Worm (Caenorhabditis elegans) whole organism, L4 larva: ENCODE results near the gene del-6.

Experiments
- F10B5.3 ChIP-seq: sonication (generic microtip); optimal IDR thresholded peaks from 2 replicates; lab custom pipeline; 2016; ENCODE audit warnings: mild to moderate bottlenecking, missing genetic modification characterization, missing compliant biosample characterization
- F26F4.8 ChIP-seq: fragments of 200-800 bp; sonication (Bioruptor generic); conservative IDR thresholded peaks from 2 replicates; pipeline ENCODE4 v1.3.6; 2022; ENCODE audit warnings: missing genetic modification characterization, missing compliant biosample characterization
- T26A8.4 ChIP-seq: fragments of 200-800 bp; sonication (Bioruptor generic); IDR thresholded peaks from 2 replicates; pipeline ENCODE4 v1.3.6; 2022; ENCODE audit warnings: missing genetic modification characterization, missing compliant biosample characterization
- Y105C5A.15 ChIP-seq: fragments of 200-800 bp; sonication (Bioruptor generic); IDR thresholded peaks from 2 replicates; pipeline ENCODE4 v1.3.6; 2022; ENCODE audit warnings: missing genetic modification characterization, missing compliant biosample characterization
- Y48G9A.11 ChIP-seq: fragments of 200-800 bp; sonication (Bioruptor generic); IDR thresholded peaks from 2 replicates; pipeline ENCODE4 v1.3.6; 2022; ENCODE audit warnings: missing genetic modification reagents, missing genetic modification characterization, missing compliant biosample characterization
- Y75B8A.6 ChIP-seq: fragments of 200-800 bp; sonication (Bioruptor generic); IDR thresholded peaks from 2 replicates; pipeline ENCODE4 v1.3.6; 2022; ENCODE audit warnings: missing genetic modification reagents, missing genetic modification characterization, missing compliant biosample characterization
- ZK337.2 ChIP-seq: fragments of 200-800 bp; sonication (Bioruptor generic); IDR thresholded peaks from 2 replicates; pipeline ENCODE4 v1.3.6; 2022; ENCODE audit warnings: missing genetic modification reagents, missing genetic modification characterization, missing compliant biosample characterization
- attf-4 ChIP-seq: sonication (generic microtip); optimal IDR thresholded peaks from 3 replicates; lab custom pipeline; 2017; ENCODE audit warnings: missing biosample characterization, missing genetic modification characterization
- ceh-20 ChIP-seq: fragments of 200-800 bp; sonication (Bioruptor generic); IDR thresholded peaks from 2 replicates; pipeline ENCODE4 v1.3.6; 2022; ENCODE audit warnings: missing genetic modification reagents, missing genetic modification characterization, missing compliant biosample characterization
- ceh-44 ChIP-seq: fragments of 200-800 bp; sonication (Bioruptor generic); IDR thresholded peaks from 2 replicates; pipeline ENCODE4 v1.3.6; 2022; ENCODE audit warnings: missing genetic modification reagents, missing genetic modification characterization, missing compliant biosample characterization
- ceh-62 ChIP-seq: sonication (generic microtip); optimal IDR thresholded peaks from 2 replicates; lab custom pipeline; 2017; ENCODE audit warnings: missing biosample characterization, missing genetic modification characterization
- ces-1 ChIP-seq: fragments of 150-350 bp; sonication (generic microtip); optimal IDR thresholded peaks from 4 replicates; lab custom pipeline; 2014; ENCODE audit warnings: missing biosample characterization, missing genetic modification reagents, missing genetic modification characterization
- cey-2 ChIP-seq: sonication (generic microtip); optimal IDR thresholded peaks from 3 replicates; lab custom pipeline; 2017; ENCODE audit warnings: missing genetic modification characterization, mild to moderate bottlenecking, missing compliant biosample characterization, antibody characterized with exemption, borderline replicate concordance; ENCODE audit not compliant: insufficient read depth
- daf-19 ChIP-seq: fragments of 200-800 bp; sonication (Bioruptor generic); conservative IDR thresholded peaks from 2 replicates; pipeline ENCODE4 v1.3.6; 2022; ENCODE audit warnings: missing genetic modification characterization, missing compliant biosample characterization
- daf-8 ChIP-seq: fragments of 200-800 bp; sonication (Bioruptor generic); IDR thresholded peaks from 2 replicates; pipeline ENCODE4 v1.3.6; 2022; ENCODE audit warnings: missing genetic modification characterization, missing compliant biosample characterization
- dmd-9 ChIP-seq: fragments of 200-800 bp; sonication (Bioruptor generic); IDR thresholded peaks from 2 replicates; pipeline ENCODE4 v1.3.6; 2022; ENCODE audit warnings: missing genetic modification reagents, missing genetic modification characterization, missing compliant biosample characterization
- dpl-1 ChIP-seq: fragments of 150-350 bp; optimal IDR thresholded peaks from 2 replicates; lab custom pipeline; 2014; ENCODE audit warnings: missing biosample characterization, missing genetic modification reagents, missing genetic modification characterization
- dve-1 ChIP-seq: sonication (generic microtip); optimal IDR thresholded peaks from 2 replicates; lab custom pipeline; 2017; ENCODE audit warnings: antibody characterized with exemption, mild to moderate bottlenecking, missing genetic modification characterization, missing compliant biosample characterization; ENCODE audit not compliant: insufficient read depth
- egl-43 ChIP-seq: fragments of 200-800 bp; sonication (Bioruptor generic); IDR thresholded peaks from 2 replicates; pipeline ENCODE4 v1.3.6; 2022; ENCODE audit warnings: missing genetic modification reagents, missing genetic modification characterization, missing compliant biosample characterization
- fos-1 ChIP-seq: fragments of 150-350 bp; optimal IDR thresholded peaks from 2 replicates; lab custom pipeline; 2014; ENCODE audit warnings: missing biosample characterization, missing genetic modification characterization
- gei-8 ChIP-seq: fragments of 200-800 bp; sonication (Bioruptor generic); optimal IDR thresholded peaks from 2 replicates; lab custom pipeline; 2018; ENCODE audit warnings: mild to moderate bottlenecking, missing genetic modification characterization, missing compliant biosample characterization
- hif-1 ChIP-seq, 2 experiments: sonication (generic microtip); optimal IDR thresholded peaks; 2 replicates each; lab custom pipeline; 2016 to 2017; ENCODE audit warnings: missing compliant biosample characterization in 2 of 2, missing genetic modification characterization in 2 of 2, missing genetic modification reagents in 2 of 2, missing genotype in 2 of 2, mild to moderate bottlenecking in 1 of 2
- hlh-11 ChIP-seq: fragments of 200-800 bp; sonication (Bioruptor generic); optimal IDR thresholded peaks from 2 replicates; lab custom pipeline; 2018; ENCODE audit warnings: mild to moderate bottlenecking, missing genetic modification characterization, missing compliant biosample characterization
- jun-1 ChIP-seq: fragments of 150-350 bp; optimal IDR thresholded peaks from 2 replicates; lab custom pipeline; 2014; ENCODE audit warnings: missing biosample characterization, missing genetic modification reagents, missing genetic modification characterization
- lin-1 ChIP-seq: fragments of 200-800 bp; sonication (Bioruptor generic); IDR thresholded peaks from 2 replicates; pipeline ENCODE4 v1.3.6; 2022; ENCODE audit warnings: missing genetic modification reagents, missing genetic modification characterization, missing compliant biosample characterization
- lin-15B ChIP-seq: fragments of 150-350 bp; sonication (generic microtip); optimal IDR thresholded peaks from 3 replicates; lab custom pipeline; 2014; ENCODE audit warnings: missing biosample characterization, missing genetic modification characterization
- lin-38 ChIP-seq: fragments of 200-800 bp; sonication (Bioruptor generic); IDR thresholded peaks from 2 replicates; pipeline ENCODE4 v1.3.6; 2022; ENCODE audit warnings: missing genetic modification reagents, missing genetic modification characterization, missing compliant biosample characterization
- lin-39 ChIP-seq: fragments of 150-350 bp; optimal IDR thresholded peaks from 2 replicates; lab custom pipeline; 2014; ENCODE audit warnings: missing biosample characterization, missing genetic modification reagents, missing genetic modification characterization
- lsy-2 ChIP-seq, 2 experiments: fragments of 150-350 bp in 1 of 2; sonication (generic microtip) in 1 of 2; optimal IDR thresholded peaks; 2 replicates each; lab custom pipeline; 2014 to 2017; ENCODE audit warnings: missing biosample characterization in 2 of 2, missing genetic modification characterization in 2 of 2
- madf-9 ChIP-seq: fragments of 200-800 bp; sonication (Bioruptor generic); conservative IDR thresholded peaks from 2 replicates; pipeline ENCODE4 v1.3.6; 2022; ENCODE audit warnings: missing genetic modification reagents, missing genetic modification characterization, missing compliant biosample characterization
- mep-1 ChIP-seq: fragments of 150-350 bp; sonication (generic microtip); optimal IDR thresholded peaks from 3 replicates; lab custom pipeline; 2014; ENCODE audit warnings: missing biosample characterization, missing genetic modification characterization
- mes-2 ChIP-seq: sonication (generic microtip); optimal IDR thresholded peaks from 2 replicates; lab custom pipeline; 2016; ENCODE audit warnings: missing genotype, mild to moderate bottlenecking, missing genetic modification characterization, missing compliant biosample characterization; ENCODE audit not compliant: poor library complexity, severe bottlenecking
- mxl-3 ChIP-seq: fragments of 200-800 bp; sonication (Bioruptor generic); optimal IDR thresholded peaks from 2 replicates; lab custom pipeline; 2018; ENCODE audit warnings: mild to moderate bottlenecking, missing genetic modification characterization, missing compliant biosample characterization
- nhr-10 ChIP-seq: fragments of 150-350 bp; optimal IDR thresholded peaks from 2 replicates; lab custom pipeline; 2014; ENCODE audit warnings: missing biosample characterization, missing genetic modification characterization
- nhr-11 ChIP-seq: fragments of 150-350 bp; optimal IDR thresholded peaks from 2 replicates; lab custom pipeline; 2014; ENCODE audit warnings: missing biosample characterization, missing genetic modification characterization
- nhr-237 ChIP-seq: sonication (generic microtip); optimal IDR thresholded peaks from 2 replicates; lab custom pipeline; 2017; ENCODE audit warnings: missing biosample characterization, missing genetic modification characterization
- nhr-28 ChIP-seq: fragments of 150-350 bp; optimal IDR thresholded peaks from 2 replicates; lab custom pipeline; 2014; ENCODE audit warnings: missing biosample characterization, missing genetic modification characterization
- nhr-41 ChIP-seq: fragments of 200-800 bp; sonication (Bioruptor generic); IDR thresholded peaks from 2 replicates; pipeline ENCODE4 v1.3.6; 2022; ENCODE audit warnings: missing genetic modification reagents, missing genetic modification characterization, missing compliant biosample characterization
- nhr-6 ChIP-seq: fragments of 150-350 bp; optimal IDR thresholded peaks from 2 replicates; lab custom pipeline; 2014; ENCODE audit warnings: missing biosample characterization, missing genetic modification characterization
- pha-4 ChIP-seq, 2 experiments: fragments of 150-350 bp in 1 of 2; fragments of 200-800 bp in 1 of 2; sonication (Bioruptor generic) in 1 of 2; IDR thresholded peaks in 1 of 2; optimal IDR thresholded peaks in 1 of 2; 2 replicates each; pipeline versions ENCODE4 v1.3.6 to Lab custom; 2014 to 2022; ENCODE audit warnings: missing genetic modification characterization in 2 of 2, missing genetic modification reagents in 2 of 2, missing biosample characterization in 1 of 2, missing compliant biosample characterization in 1 of 2
- php-3 ChIP-seq: fragments of 200-800 bp; sonication (Bioruptor generic); IDR thresholded peaks from 2 replicates; pipeline ENCODE4 v1.3.6; 2022; ENCODE audit warnings: missing genetic modification reagents, missing genetic modification characterization, missing compliant biosample characterization
- pqm-1 ChIP-seq: sonication (generic microtip); optimal IDR thresholded peaks from 2 replicates; lab custom pipeline; 2017; ENCODE audit warnings: missing biosample characterization, missing genetic modification characterization
- rbr-2 ChIP-seq: sonication (generic microtip); optimal IDR thresholded peaks from 2 replicates; lab custom pipeline; 2016; ENCODE audit warnings: missing genotype, missing genetic modification characterization, missing compliant biosample characterization
- saeg-2 ChIP-seq: fragments of 200-800 bp; sonication (Bioruptor generic); IDR thresholded peaks from 2 replicates; pipeline ENCODE4 v1.3.6; 2022; ENCODE audit warnings: missing genetic modification reagents, missing genetic modification characterization, missing compliant biosample characterization
- set-16 ChIP-seq: fragments of 200-800 bp; sonication (Bioruptor generic); IDR thresholded peaks from 2 replicates; pipeline ENCODE4 v1.3.6; 2022; ENCODE audit warnings: missing genetic modification reagents, missing genetic modification characterization, missing compliant biosample characterization
- snpc-1.2 ChIP-seq: fragments of 200-800 bp; sonication (Bioruptor generic); IDR thresholded peaks from 2 replicates; pipeline ENCODE4 v1.3.6; 2022; ENCODE audit warnings: missing genetic modification reagents, missing genetic modification characterization, missing compliant biosample characterization
- snpc-4 ChIP-seq: fragments of 150-350 bp; optimal IDR thresholded peaks from 2 replicates; lab custom pipeline; 2014; ENCODE audit warnings: missing biosample characterization, missing genetic modification characterization
- spr-1 ChIP-seq: sonication (generic microtip); optimal IDR thresholded peaks from 2 replicates; lab custom pipeline; 2016; ENCODE audit warnings: mild to moderate bottlenecking, missing genetic modification characterization, missing compliant biosample characterization
- unc-130 ChIP-seq: sonication (generic microtip); optimal IDR thresholded peaks from 2 replicates; lab custom pipeline; 2016; ENCODE audit warnings: missing genetic modification reagents, missing genetic modification characterization, missing compliant biosample characterization
- zag-1 ChIP-seq: fragments of 150-350 bp; optimal IDR thresholded peaks from 2 replicates; lab custom pipeline; 2014; ENCODE audit warnings: missing biosample characterization, missing genetic modification characterization
- zip-11 ChIP-seq: fragments of 200-800 bp; sonication (Bioruptor generic); IDR thresholded peaks from 2 replicates; pipeline ENCODE4 v1.3.6; 2022; ENCODE audit warnings: missing genetic modification characterization, missing compliant biosample characterization

The del-6 gene

DNA sequence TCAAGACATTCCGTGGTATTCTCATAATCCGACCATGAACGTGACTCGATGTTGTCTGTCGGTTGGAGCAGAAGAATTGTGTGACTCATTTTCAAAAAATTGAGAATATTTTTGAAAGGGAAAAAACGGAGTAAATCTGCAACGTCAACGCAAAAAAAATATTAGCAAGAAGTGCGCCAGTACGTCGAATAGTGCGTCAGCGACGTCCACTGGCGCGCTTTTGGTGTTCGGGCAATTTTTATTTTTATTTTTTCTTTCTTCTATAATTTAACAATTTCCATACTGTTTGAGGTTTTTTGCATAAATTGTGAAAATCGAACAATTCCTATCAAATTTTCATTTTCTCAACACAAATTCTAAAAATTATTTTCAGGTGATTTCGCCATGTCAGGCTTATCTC lies 6.2 kb downstream of the del-6 start, which contains the start of the genes erh-1 and lpd-9 (continued):
- TF ChIP-seq lin-39 (no peak), daf-19 (GFP tag; lab: Robert Waterston, UW) (no peak), ceh-62 (tag; lab: Kevin White, UChicago) (no peak), nhr-6 (tag; lab: Kevin White, UChicago) (no peak), mep-1 (tag; lab: Kevin White, UChicago) (peak; percentile 80), mxl-3 (GFP tag; lab: Kevin White, UChicago) (peak; percentile 26), lin-15B (tag; lab: Kevin White, UChicago) (no peak), lin-38 (GFP tag; lab: Robert Waterston, UW) (peak; percentile 84), jun-1 (tag; lab: Kevin White, UChicago) (no peak), unc-130 (GFP tag; lab: Kevin White, UChicago) (peak; percentile 19), snpc-1.2 (GFP tag; lab: Robert Waterston, UW) (no peak), attf-4 (tag; lab: Kevin White, UChicago) (no peak), zip-11 (GFP tag; lab: Robert Waterston, UW) (no peak), hif-1 (tag; optimal IDR thresholded peaks at IDR 0.05; lab: Kevin White, UChicago) (no peak), nhr-10 (no peak), snpc-4 (tag; lab: Kevin White, UChicago) (no peak), cey-2 (tag; lab: Kevin White, UChicago) (no peak), zag-1 (no peak), fos-1 (tag; lab: Kevin White, UChicago) (no peak), nhr-237 (tag; lab: Kevin White, UChicago) (no peak), nhr-41 (no peak), F10B5.3 (peak; percentile 49), rbr-2 (peak; percentile 77), dmd-9 (GFP tag; lab: Robert Waterston, UW) (no peak), F26F4.8 (GFP tag; lab: Robert Waterston, UW) (no peak), mes-2 (tag; lab: Kevin White, UChicago) (peak; percentile 85), Y75B8A.6 (GFP tag; lab: Robert Waterston, UW) (no peak), lin-1 (GFP tag; lab: Robert Waterston, UW) (no peak), ces-1 (GFP tag; lab: Kevin White, UChicago) (no peak), hlh-11 (tag; lab: Kevin White, UChicago) (peak; percentile 69), saeg-2 (GFP tag; lab: Robert Waterston, UW) (no peak), ZK337.2 (GFP tag; lab: Robert Waterston, UW) (no peak), pha-4 (GFP tag; IDR thresholded peaks at IDR 0.05; lab: Robert Waterston, UW) (peak; percentile 62; the same call in 1 of the 2 replicates), pha-4 (tag; optimal IDR thresholded peaks at IDR 0.05; lab: Kevin White, UChicago) (peak; percentile 82), dve-1 (tag; lab: Kevin White, UChicago) (peak; percentile 69), daf-8 (GFP tag; lab: Robert Waterston, UW) (no peak), pqm-1 (no peak), set-16 (no peak), T26A8.4 (peak; percentile 82; the same call in 1 of the 2 replicates), nhr-28 (tag; lab: Kevin White, UChicago) (peak; percentile 7), lsy-2 (tag; optimal IDR thresholded peaks at IDR 0.05; lab: Kevin White, UChicago) (no peak), php-3 (GFP tag; lab: Robert Waterston, UW) (peak; percentile 73; the same call in 1 of the 2 replicates), gei-8 (GFP tag; lab: Kevin White, UChicago) (no peak), ceh-20 (GFP tag; lab: Robert Waterston, UW) (peak; percentile 78), Y105C5A.15 (GFP tag; lab: Robert Waterston, UW) (no peak), spr-1 (tag; lab: Kevin White, UChicago) (peak; percentile 52), madf-9 (GFP tag; lab: Robert Waterston, UW) (no peak), egl-43 (GFP tag; lab: Robert Waterston, UW) (no peak), Y48G9A.11 (GFP tag; lab: Robert Waterston, UW) (no peak), ceh-44 (GFP tag; lab: Robert Waterston, UW) (no peak), nhr-11 (tag; lab: Kevin White, UChicago) (peak; percentile 13), dpl-1 (GFP tag; lab: Kevin White, UChicago) (peak; percentile 80)
